Worm (Caenorhabditis elegans): ENCODE data around the gene K05F1.13.

DNA sequence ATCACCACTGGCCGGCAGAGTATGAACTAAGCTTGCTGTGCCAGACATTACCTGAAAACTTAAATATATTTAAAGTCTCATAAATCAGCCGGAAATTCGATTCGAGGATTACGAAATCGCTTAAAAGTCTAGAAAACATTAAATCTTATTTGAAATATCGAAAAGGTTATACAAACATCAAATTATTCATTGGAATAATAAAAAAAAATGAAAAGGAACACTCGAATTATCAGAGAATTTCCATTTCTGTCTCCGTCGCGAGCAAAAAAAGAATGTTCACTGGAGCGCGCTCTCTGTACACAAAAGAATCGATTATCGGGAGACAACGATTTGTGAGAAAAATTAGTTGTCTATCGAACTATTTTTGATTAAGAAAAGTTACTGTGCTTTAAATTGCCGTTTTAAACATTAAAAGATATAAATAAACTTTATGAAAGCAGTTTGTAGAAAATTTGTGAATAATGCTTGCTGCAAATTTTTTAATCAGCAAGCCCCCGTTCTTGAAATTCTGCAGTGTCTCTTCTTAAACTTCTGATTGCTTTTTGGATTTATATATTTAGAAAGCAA, 47.3 kb downstream of the K05F1.13 start, which contains the start of gene fzo-1:
- TF ChIP-seq hlh-8 (tag; optimal IDR thresholded peaks at IDR 0.05) (peak; percentile 92), tbx-2 (tag; optimal IDR thresholded peaks at IDR 0.05) (peak; percentile 95), nhr-11 (tag; optimal IDR thresholded peaks at IDR 0.05) (no peak), nhr-232 (tag; optimal IDR thresholded peaks at IDR 0.05) (no peak), dmd-4 (tag; optimal IDR thresholded peaks at IDR 0.05; ENCODE audit: borderline replicate concordance) (peak; percentile 36), F13H6.1 (tag; optimal IDR thresholded peaks at IDR 0.05) (peak; percentile 80), K09A11.1 (tag; optimal IDR thresholded peaks at IDR 0.05; ENCODE audit: insufficient read depth) (no peak), ama-1 (optimal IDR thresholded peaks at IDR 0.05) (no peak), gmeb-2 (tag; optimal IDR thresholded peaks at IDR 0.05) (peak; percentile 42), hlh-13 (GFP tag; optimal IDR thresholded peaks at IDR 0.05) (no peak), elt-2 (tag; optimal IDR thresholded peaks at IDR 0.05) (peak; percentile 97), ceh-9 (tag; optimal IDR thresholded peaks at IDR 0.05) (no peak), odd-2 (tag; optimal IDR thresholded peaks at IDR 0.05) (no peak)

Measured in whole organism, late embryonic.